Fruit fly (Drosophila melanogaster): ENCODE data around the gene CG32461.

CG32461 gene

DNA sequence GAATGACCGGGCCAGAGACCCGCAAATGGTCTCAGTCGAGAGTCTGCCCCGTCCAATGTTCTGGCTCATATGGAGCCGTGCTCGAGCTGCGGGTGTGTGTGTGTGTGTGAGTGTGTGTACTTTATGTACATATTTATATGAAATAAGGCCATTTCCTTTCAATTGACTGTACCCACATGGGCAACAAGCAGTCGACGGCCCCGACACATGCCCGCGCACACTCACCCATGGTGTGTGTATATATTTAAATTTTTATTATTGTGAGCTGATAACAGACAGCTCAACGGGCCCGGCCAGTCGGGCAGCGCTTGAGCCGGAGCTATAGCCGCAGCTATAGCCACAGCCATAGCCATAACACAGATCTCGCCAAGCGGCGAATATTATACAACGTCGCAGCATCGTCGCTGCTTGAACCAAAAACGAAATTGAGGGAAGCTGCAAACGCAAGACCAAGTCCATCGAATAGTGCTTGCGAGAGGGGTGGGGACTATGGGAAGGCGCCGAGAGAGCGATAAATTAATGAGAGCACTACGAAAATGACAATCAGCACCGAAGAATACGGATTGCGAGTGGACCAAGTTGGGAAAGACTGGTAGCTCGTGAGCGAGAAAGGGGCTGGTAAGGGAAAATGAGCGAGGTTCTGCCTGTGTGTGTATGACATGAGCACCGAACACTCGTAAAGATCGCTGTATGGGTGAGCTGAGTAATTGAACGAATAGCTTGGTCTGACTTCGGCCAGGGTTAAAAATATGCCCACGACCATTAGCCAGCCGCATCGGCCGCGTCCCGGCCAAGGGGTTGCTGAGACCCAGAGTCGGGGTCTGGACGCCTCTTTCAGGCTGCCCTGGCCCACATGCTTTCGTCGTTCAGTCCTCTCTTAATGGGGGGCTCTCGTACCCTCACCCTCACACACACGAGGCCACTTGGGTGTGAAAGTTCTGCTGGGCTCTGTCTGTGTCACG is 6.8 kb downstream of the CG32461 start (continued):
- 0 out of 4 replicates have a peak, but pooled peaks have one; percentile 66 for TF ChIP-seq chinmo (GFP tag; IDR thresholded peaks at IDR 0.05; ENCODE audit: partially characterized antibody)
- TF ChIP-seq CG14014 (GFP tag; IDR thresholded peaks at IDR 0.05) = no peak
- no peak for TF ChIP-seq usp (GFP tag; optimal IDR thresholded peaks at IDR 0.05)
- no peak for TF ChIP-seq GATAe (GFP tag; conservative IDR thresholded peaks at IDR 0.05)
- TF ChIP-seq CG2199 (GFP tag; IDR thresholded peaks at IDR 0.05) = peak; percentile 76; the same call in 2 of the 3 replicates
- TF ChIP-seq Kr (GFP tag; optimal IDR thresholded peaks at IDR 0.05) = no peak
- TF ChIP-seq CG15696 (tag; optimal IDR thresholded peaks at IDR 0.05) = peak; percentile 25
- no peak for TF ChIP-seq knrl (GFP tag; IDR thresholded peaks at IDR 0.05; ENCODE audit: partially characterized antibody)
- TF ChIP-seq sens (GFP tag) = peak; percentile 72
- no peak for TF ChIP-seq CG18764 (GFP tag; optimal IDR thresholded peaks at IDR 0.05)
- TF ChIP-seq kah (GFP tag; optimal IDR thresholded peaks at IDR 0.05) = no peak
- no peak for TF ChIP-seq jigr1 (GFP tag; IDR thresholded peaks at IDR 0.05)
- no peak for TF ChIP-seq CG11560 (tag; IDR thresholded peaks at IDR 0.05)
- TF ChIP-seq wek (GFP tag; optimal IDR thresholded peaks at IDR 0.05) = no peak
- TF ChIP-seq sug (tag; optimal IDR thresholded peaks at IDR 0.05) = peak; percentile 52
- TF ChIP-seq lab (GFP tag; optimal IDR thresholded peaks at IDR 0.05) = peak; percentile 25
- TF ChIP-seq CG14710 (tag; optimal IDR thresholded peaks at IDR 0.05) = no peak
- 0 out of 2 replicates have a peak, but pooled peaks have one; percentile 18 for TF ChIP-seq CG4360 (GFP tag; IDR thresholded peaks at IDR 0.05)
- no peak for TF ChIP-seq CG3838 (GFP tag; optimal IDR thresholded peaks at IDR 0.05)
- TF ChIP-seq MESR4 (GFP tag; optimal IDR thresholded peaks at IDR 0.05) = no peak
- TF ChIP-seq her (GFP tag; optimal IDR thresholded peaks at IDR 0.05) = no peak
- TF ChIP-seq tup (GFP tag; optimal IDR thresholded peaks at IDR 0.05) = no peak
- TF ChIP-seq lov (optimal IDR thresholded peaks at IDR 0.05) = no peak
- TF ChIP-seq lov (GFP tag; IDR thresholded peaks at IDR 0.05) = 0 out of 3 replicates have a peak, but pooled peaks have one; percentile 49
- TF ChIP-seq Sox100B (GFP tag; optimal IDR thresholded peaks at IDR 0.05) = no peak
- no peak for TF ChIP-seq B-H2 (GFP tag; optimal IDR thresholded peaks at IDR 0.05)
- TF ChIP-seq CG10366 (GFP tag; IDR thresholded peaks at IDR 0.05) = no peak

DNA sequence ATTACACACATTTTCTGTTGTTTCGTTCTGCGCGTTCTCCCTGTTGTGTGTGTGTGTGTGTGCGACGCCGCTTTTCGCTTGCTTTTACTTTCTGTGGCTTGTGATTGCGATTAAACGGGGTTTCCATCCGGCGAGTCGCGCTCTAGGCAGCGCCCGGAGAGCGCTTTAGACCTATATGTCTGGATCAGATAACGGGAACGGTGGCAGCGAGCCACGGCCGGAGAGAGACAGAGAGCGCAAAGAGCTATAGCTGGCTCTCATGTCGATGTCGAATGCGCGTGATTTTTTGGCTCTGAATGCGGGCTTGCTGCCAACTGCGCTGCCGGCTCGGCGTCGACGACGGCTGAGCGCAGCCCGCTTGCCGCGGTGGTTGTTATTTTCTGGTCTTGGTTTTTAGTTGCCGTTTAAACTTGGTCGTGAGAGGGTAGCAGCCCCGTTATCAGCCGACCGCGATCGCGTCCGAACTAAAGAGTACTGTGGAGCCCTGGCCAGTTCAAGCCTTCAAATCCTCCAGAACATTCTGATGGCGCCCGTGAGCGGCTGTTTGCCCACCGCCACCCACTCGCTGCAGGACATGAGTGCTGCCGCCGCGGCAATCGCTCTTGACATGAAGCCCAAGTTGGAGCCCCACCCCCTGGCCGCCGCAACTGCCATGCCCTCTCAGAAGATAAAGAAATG is 9.7 kb downstream of the CG32461 start, which contains the start of gene Mes2:
Gene Mes2 (plus strand): TSS at position 394 of the 678 bp plus-strand sequence.
- TF ChIP-seq CG7271 (tag; optimal IDR thresholded peaks at IDR 0.05) = peak; percentile 3
- TF ChIP-seq CG31388 (GFP tag; optimal IDR thresholded peaks at IDR 0.05) = no peak
- no peak for TF ChIP-seq ara (GFP tag; IDR thresholded peaks at IDR 0.05)
- TF ChIP-seq CG2199 (GFP tag; IDR thresholded peaks at IDR 0.05) = peak; percentile 92
- no peak for TF ChIP-seq H2.0 (GFP tag; IDR thresholded peaks at IDR 0.05)
- TF ChIP-seq CG17829 (tag; optimal IDR thresholded peaks at IDR 0.05) = no peak
- no peak for TF ChIP-seq CG8290 (GFP tag; optimal IDR thresholded peaks at IDR 0.05)
- peak; percentile 6 to 15 for TF ChIP-seq CG8290 (tag; optimal IDR thresholded peaks at IDR 0.05)
- peak; percentile 33 for TF ChIP-seq pfk (GFP tag; optimal IDR thresholded peaks at IDR 0.05)
- TF ChIP-seq dmrt11E (tag; optimal IDR thresholded peaks at IDR 0.05) = no peak
- no peak for TF ChIP-seq gsb-n (tag; optimal IDR thresholded peaks at IDR 0.05)
- TF ChIP-seq CG6683 (GFP tag; optimal IDR thresholded peaks at IDR 0.05) = no peak
- no peak for TF ChIP-seq jigr1 (GFP tag; IDR thresholded peaks at IDR 0.05)
- peak; percentile 69 for TF ChIP-seq Med (GFP tag)
- peak; percentile 30 for TF ChIP-seq CG10431 (GFP tag; optimal IDR thresholded peaks at IDR 0.05)
- peak; percentile 96 for TF ChIP-seq Blimp-1 (GFP tag; optimal IDR thresholded peaks at IDR 0.05)
- no peak for TF ChIP-seq Fer1 (GFP tag; optimal IDR thresholded peaks at IDR 0.05)
- no peak for TF ChIP-seq NK7.1 (GFP tag; optimal IDR thresholded peaks at IDR 0.05)
- peak; percentile 52 for TF ChIP-seq sens (GFP tag)
- TF ChIP-seq bbx (GFP tag; IDR thresholded peaks at IDR 0.05; ENCODE audit: partially characterized antibody) = 0 out of 2 replicates have a peak, but pooled peaks have one; percentile 16
- TF ChIP-seq CG17361 (GFP tag; IDR thresholded peaks at IDR 0.05) = no peak
- TF ChIP-seq pb (GFP tag; optimal IDR thresholded peaks at IDR 0.05) = no peak
- TF ChIP-seq CTCF (GFP tag; optimal IDR thresholded peaks at IDR 0.05) = peak; percentile 19
- TF ChIP-seq cas (GFP tag; IDR thresholded peaks at IDR 0.05) = no peak
- TF ChIP-seq CG11696 (GFP tag; IDR thresholded peaks at IDR 0.05) = 0 out of 2 replicates have a peak, but pooled peaks have one; percentile 15

Data from whole organism, embryonic.